Worm (Caenorhabditis elegans) whole organism, L2 larva: ENCODE measurements around the gene C33D9.8.

Experiments
- ZK546.5 ChIP-seq: sonication (generic microtip); optimal IDR thresholded peaks from 2 replicates; lab custom pipeline; 2017; ENCODE audit warnings: missing biosample characterization, missing genetic modification characterization
- ceh-16 ChIP-seq: fragments of 150-350 bp; optimal IDR thresholded peaks from 2 replicates; lab custom pipeline; 2014; ENCODE audit warnings: missing biosample characterization, missing genetic modification characterization
- lin-13 ChIP-seq: fragments of 150-350 bp; optimal IDR thresholded peaks from 2 replicates; lab custom pipeline; 2014; ENCODE audit warnings: missing biosample characterization, missing genetic modification reagents, missing genetic modification characterization
- lin-39 ChIP-seq: fragments of 150-350 bp; optimal IDR thresholded peaks from 2 replicates; lab custom pipeline; 2014; ENCODE audit warnings: missing biosample characterization, missing genetic modification reagents, missing genetic modification characterization
- mab-5 ChIP-seq: fragments of 150-350 bp; optimal IDR thresholded peaks from 2 replicates; lab custom pipeline; 2014; ENCODE audit warnings: missing biosample characterization, missing genetic modification characterization
- nhr-237 ChIP-seq: fragments of 150-350 bp; optimal IDR thresholded peaks from 2 replicates; lab custom pipeline; 2014; ENCODE audit warnings: missing biosample characterization, missing genetic modification characterization

- TF ChIP-seq lin-13 (GFP tag; lab: Kevin White, UChicago) (no peak), ZK546.5 (no peak), nhr-237 (tag; lab: Kevin White, UChicago) (no peak), lin-39 (tag; lab: Kevin White, UChicago) (no peak), mab-5 (tag; lab: Kevin White, UChicago) (no peak), ceh-16 (tag; lab: Kevin White, UChicago) (no peak)
Observed at ce11 chrIV:8807327-8807726, 20.8 kb upstream of the C33D9.8 start.
